Worm (Caenorhabditis elegans): Measurements from ENCODE around the gene sfxn-5.

The sfxn-5 gene

DNA sequence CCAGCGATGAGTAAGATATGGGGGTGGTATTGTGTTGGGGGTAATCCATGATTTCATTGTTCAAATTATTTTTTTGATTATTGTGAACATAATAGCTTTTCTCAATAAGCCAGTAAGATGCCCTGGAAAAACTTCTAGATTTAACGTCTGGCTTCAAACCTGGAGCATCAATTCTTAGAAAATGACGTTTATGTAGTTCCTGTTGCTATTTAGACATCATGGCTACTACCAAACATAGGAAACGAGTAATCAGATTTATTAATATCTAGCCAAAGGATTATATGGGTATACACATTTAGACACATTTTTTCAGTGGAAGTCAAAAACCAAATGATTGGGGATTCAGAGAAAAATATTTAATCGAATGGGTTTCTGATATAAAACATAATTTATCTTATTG lies 45.3 kb downstream of the sfxn-5 start:
- TF ChIP-seq unc-62 (GFP tag; optimal IDR thresholded peaks at IDR 0.05) (no peak), sptf-1 (tag; optimal IDR thresholded peaks at IDR 0.05) (no peak), elt-3 (tag; optimal IDR thresholded peaks at IDR 0.05) (no peak), lsy-2 (tag; optimal IDR thresholded peaks at IDR 0.05) (no peak), M03D4.4 (tag; optimal IDR thresholded peaks at IDR 0.05) (no peak), hlh-1 (tag; optimal IDR thresholded peaks at IDR 0.05) (no peak), unc-120 (tag; optimal IDR thresholded peaks at IDR 0.05; ENCODE audit: poor library complexity, severe bottlenecking) (no peak), snpc-4 (tag; optimal IDR thresholded peaks at IDR 0.05) (no peak), ces-1 (GFP tag; optimal IDR thresholded peaks at IDR 0.05) (no peak), mab-5 (tag; optimal IDR thresholded peaks at IDR 0.05) (no peak), ceh-39 (tag; optimal IDR thresholded peaks at IDR 0.05) (no peak), ceh-83 (GFP tag; optimal IDR thresholded peaks at IDR 0.05) (no peak), unc-39 (tag; optimal IDR thresholded peaks at IDR 0.05) (no peak), blmp-1 (tag; optimal IDR thresholded peaks at IDR 0.05) (no peak), ztf-11 (tag; optimal IDR thresholded peaks at IDR 0.05) (no peak), zip-8 (tag; optimal IDR thresholded peaks at IDR 0.05) (no peak)

DNA sequence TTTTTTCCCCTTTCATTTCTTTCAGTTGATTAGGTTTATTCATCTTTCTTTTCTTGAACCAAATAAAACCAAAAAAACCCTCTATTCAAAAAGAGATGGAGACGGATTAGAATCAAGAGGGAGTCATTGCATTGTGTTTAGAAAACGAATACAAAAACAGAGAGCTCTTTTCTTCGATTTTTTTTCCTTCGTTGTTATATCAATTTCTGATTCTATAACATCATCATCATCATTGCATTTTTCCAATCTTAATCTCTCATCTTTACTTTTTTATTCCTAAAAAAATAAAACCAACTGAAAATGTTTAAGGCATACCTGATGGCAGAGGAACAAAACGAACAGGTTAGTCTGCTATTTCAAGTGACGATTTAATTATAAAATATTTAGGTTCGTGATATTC lies 46.1 kb downstream of the sfxn-5 start, which contains the start of gene T05H10.8:
TSS of gene T05H10.8 (plus strand) at position 301 of the 400 bp plus-strand sequence.
- TF ChIP-seq cnd-1 (tag; optimal IDR thresholded peaks at IDR 0.05) (no peak), flh-1 (GFP tag; optimal IDR thresholded peaks at IDR 0.05) (no peak), mab-5 (tag; optimal IDR thresholded peaks at IDR 0.05) (no peak), nhr-28 (tag; optimal IDR thresholded peaks at IDR 0.05) (no peak), mls-2 (tag; optimal IDR thresholded peaks at IDR 0.05) (no peak), ceh-43 (GFP tag; optimal IDR thresholded peaks at IDR 0.05) (no peak)

DNA sequence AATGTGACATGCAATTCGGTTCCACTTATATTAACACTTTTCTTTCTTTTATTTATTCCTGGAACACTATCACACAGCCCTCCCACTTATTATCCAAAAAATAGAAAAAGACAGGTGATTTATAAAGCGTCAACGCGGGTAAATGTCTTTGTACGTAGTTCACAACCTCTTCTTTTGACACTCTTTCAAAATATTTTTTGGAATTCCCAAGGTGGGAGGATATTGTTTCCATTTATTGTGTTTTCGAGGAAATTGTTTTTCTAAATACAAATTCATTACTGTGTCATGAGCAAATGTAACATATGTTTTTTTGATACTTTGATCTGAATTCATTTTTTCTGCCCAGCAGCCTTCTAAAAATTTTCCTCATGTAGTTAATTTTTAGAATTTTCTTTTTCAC lies 46.9 kb downstream of the sfxn-5 start:
- TF ChIP-seq M03D4.4 (tag; optimal IDR thresholded peaks at IDR 0.05) (no peak), snpc-4 (tag; optimal IDR thresholded peaks at IDR 0.05) (no peak), ceh-39 (tag; optimal IDR thresholded peaks at IDR 0.05) (no peak), ces-1 (GFP tag; optimal IDR thresholded peaks at IDR 0.05) (no peak), mep-1 (tag; optimal IDR thresholded peaks at IDR 0.05) (no peak), nhr-76 (tag; optimal IDR thresholded peaks at IDR 0.05) (no peak), blmp-1 (tag; optimal IDR thresholded peaks at IDR 0.05) (no peak), ceh-43 (GFP tag; optimal IDR thresholded peaks at IDR 0.05) (no peak), nhr-2 (tag; optimal IDR thresholded peaks at IDR 0.05) (no peak), pha-4 (tag; optimal IDR thresholded peaks at IDR 0.05) (no peak), lsy-2 (tag; optimal IDR thresholded peaks at IDR 0.05) (no peak)

DNA sequence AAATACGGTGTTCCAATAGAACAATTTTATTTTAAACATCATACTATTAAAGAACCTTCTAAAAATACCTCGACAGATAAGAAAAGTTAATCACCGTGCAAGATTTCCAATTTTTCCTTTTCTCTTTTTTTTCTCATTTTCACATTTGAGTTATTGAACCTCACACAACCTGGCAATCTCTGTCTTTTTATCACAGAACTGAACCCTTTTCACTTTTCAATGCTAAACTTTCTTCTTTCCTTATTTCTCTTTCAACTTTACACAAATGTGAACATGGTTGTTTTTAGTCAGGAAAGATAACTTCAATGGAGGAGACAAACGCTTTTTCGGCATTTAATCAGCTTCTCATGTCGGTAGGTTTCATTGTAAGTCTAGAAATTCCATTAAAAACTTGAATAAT lies 52.0 kb downstream of the sfxn-5 start, which contains the start of gene T05H10.4:
TSS of gene T05H10.4 (plus strand) at position 301 of the 400 bp plus-strand sequence.
- TF ChIP-seq nhr-2 (tag; optimal IDR thresholded peaks at IDR 0.05) (no peak), unc-39 (tag; optimal IDR thresholded peaks at IDR 0.05) (no peak), ztf-11 (tag; optimal IDR thresholded peaks at IDR 0.05) (no peak), lin-13 (tag; optimal IDR thresholded peaks at IDR 0.05) (no peak), blmp-1 (tag; optimal IDR thresholded peaks at IDR 0.05) (no peak), zip-8 (tag; optimal IDR thresholded peaks at IDR 0.05) (no peak), ceh-83 (GFP tag; optimal IDR thresholded peaks at IDR 0.05) (no peak), cnd-1 (tag; optimal IDR thresholded peaks at IDR 0.05) (no peak), nhr-237 (tag; optimal IDR thresholded peaks at IDR 0.05) (no peak), nhr-76 (tag; optimal IDR thresholded peaks at IDR 0.05) (no peak), ces-1 (GFP tag; optimal IDR thresholded peaks at IDR 0.05) (no peak), drap-1 (GFP tag; optimal IDR thresholded peaks at IDR 0.05) (no peak), sptf-1 (tag; optimal IDR thresholded peaks at IDR 0.05) (no peak)

DNA sequence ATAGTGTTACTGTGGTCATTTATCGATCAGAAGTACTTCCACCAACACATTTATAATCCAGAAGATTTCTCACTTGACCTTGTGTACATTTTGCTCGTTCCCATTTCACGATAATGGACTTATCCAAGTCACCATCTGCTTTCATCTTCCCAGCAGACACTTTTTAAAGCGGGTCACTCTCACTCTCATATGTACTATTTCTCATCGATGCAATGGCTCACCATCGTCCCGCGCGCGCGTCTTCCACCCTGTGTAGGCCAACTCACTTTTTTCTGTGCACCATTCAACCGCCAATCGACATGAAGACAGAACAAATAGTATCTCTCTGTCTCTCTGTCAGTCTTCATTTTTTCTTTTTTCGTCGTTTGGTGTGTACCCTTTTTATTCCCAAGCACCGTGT lies 52.7 kb downstream of the sfxn-5 start:
- peak; percentile 51 for TF ChIP-seq cnd-1 (tag; optimal IDR thresholded peaks at IDR 0.05)
- TF ChIP-seq ces-1 (GFP tag; optimal IDR thresholded peaks at IDR 0.05) = peak; percentile 33
- no peak for TF ChIP-seq elt-1 (tag; optimal IDR thresholded peaks at IDR 0.05; ENCODE audit: borderline replicate concordance, insufficient read depth)
- TF ChIP-seq nhr-28 (tag; optimal IDR thresholded peaks at IDR 0.05) = no peak
- no peak for TF ChIP-seq drap-1 (GFP tag; optimal IDR thresholded peaks at IDR 0.05)
- no peak for TF ChIP-seq ham-2 (GFP tag; optimal IDR thresholded peaks at IDR 0.05)
- TF ChIP-seq ceh-43 (GFP tag; optimal IDR thresholded peaks at IDR 0.05) = no peak

Measured in whole organism, mixed stage, embryonic.